In genomic region chr2L:8717618-8718336, dm6 we compare ENCODE assay signal across 1 fruit fly cellular context.
TF ChIP-seq lines count a peak whose summit lies in the region.

No protein-coding gene starts in this region.

TF ChIP-seq in whole organism, embryonic, 481 proteins besides CTCF, POLR2A, EP300 and RAD21 (continued from another document):
- TF ChIP-seq CG8924 (tag; optimal IDR thresholded peaks at IDR 0.05; lab: Kevin White, UChicago) = peak; percentile 96
- TF ChIP-seq CG9817 (tag; optimal IDR thresholded peaks at IDR 0.05; lab: Kevin White, UChicago) = peak; percentile 86
- TF ChIP-seq nmo (GFP tag; optimal IDR thresholded peaks at IDR 0.05; lab: Kevin White, UChicago) = peak; percentile 94
- peak; percentile 30; the same call in 1 of the 3 replicates for TF ChIP-seq HLH4C (GFP tag; IDR thresholded peaks at IDR 0.05; lab: Robert Waterston, UW; ENCODE audit: partially characterized antibody)
- peak; percentile 91 for TF ChIP-seq CG4424 (GFP tag; optimal IDR thresholded peaks at IDR 0.05; lab: Kevin White, UChicago)
- TF ChIP-seq Mad (GFP tag; optimal IDR thresholded peaks at IDR 0.05; lab: Kevin White, UChicago) = peak; percentile 79
- TF ChIP-seq btn (GFP tag; optimal IDR thresholded peaks at IDR 0.05; lab: Kevin White, UChicago) = peak; percentile 42
- peak; percentile 38; the same call in 1 of the 2 replicates for TF ChIP-seq CG43689 (GFP tag; IDR thresholded peaks at IDR 0.05; lab: Robert Waterston, UW)
- peak; percentile 66; the same call in 1 of the 2 replicates for TF ChIP-seq CG11247 (GFP tag; IDR thresholded peaks at IDR 0.05; lab: Robert Waterston, UW)
- TF ChIP-seq CG8478 (optimal IDR thresholded peaks at IDR 0.05; lab: Kevin White, UChicago) = no peak
- TF ChIP-seq Sox102F (GFP tag; optimal IDR thresholded peaks at IDR 0.05; lab: Kevin White, UChicago) = peak; percentile 93
- peak; percentile 78 for TF ChIP-seq CG4707 (GFP tag; optimal IDR thresholded peaks at IDR 0.05; lab: Kevin White, UChicago)
- peak; percentile 85 for TF ChIP-seq D19B (GFP tag; optimal IDR thresholded peaks at IDR 0.05; lab: Kevin White, UChicago)
- TF ChIP-seq CG14860 (GFP tag; IDR thresholded peaks at IDR 0.05; lab: Robert Waterston, UW; ENCODE audit: partially characterized antibody) = no peak
- peak; percentile 65 for TF ChIP-seq Bteb2 (GFP tag; optimal IDR thresholded peaks at IDR 0.05; lab: Kevin White, UChicago)
- no peak for TF ChIP-seq gfzf (GFP tag; optimal IDR thresholded peaks at IDR 0.05; lab: Kevin White, UChicago)
- TF ChIP-seq pum (GFP tag; optimal IDR thresholded peaks at IDR 0.05; lab: Kevin White, UChicago) = peak; percentile 12
- peak; percentile 84 for TF ChIP-seq wdn (GFP tag; IDR thresholded peaks at IDR 0.05; lab: Robert Waterston, UW)
- no peak for TF ChIP-seq mld (GFP tag; IDR thresholded peaks at IDR 0.05; lab: Robert Waterston, UW; ENCODE audit: partially characterized antibody)
- TF ChIP-seq CG8388 (GFP tag; optimal IDR thresholded peaks at IDR 0.05; lab: Kevin White, UChicago) = peak; percentile 91
- peak; percentile 80 for TF ChIP-seq CG4328 (GFP tag; optimal IDR thresholded peaks at IDR 0.05; lab: Kevin White, UChicago)
- TF ChIP-seq MBD-R2 (GFP tag; IDR thresholded peaks at IDR 0.05; lab: Robert Waterston, UW) = 0 out of 2 replicates have a peak, but pooled peaks have one; percentile 37
- TF ChIP-seq ttk (GFP tag; IDR thresholded peaks at IDR 0.05; lab: Robert Waterston, UW) = peak; percentile 73; the same call in 1 of the 2 replicates
- peak; percentile 83 for TF ChIP-seq CG4820 (GFP tag; optimal IDR thresholded peaks at IDR 0.05; lab: Kevin White, UChicago)
- peak; percentile 80 for TF ChIP-seq Nf-YC (tag; optimal IDR thresholded peaks at IDR 0.05; lab: Kevin White, UChicago)
- TF ChIP-seq sqz (GFP tag; optimal IDR thresholded peaks at IDR 0.05; lab: Kevin White, UChicago) = peak; percentile 71
- peak; percentile 85 to 95 for TF ChIP-seq Trl (optimal IDR thresholded peaks at IDR 0.05; lab: Kevin White, UChicago)
- no peak for TF ChIP-seq Trl (GFP tag; optimal IDR thresholded peaks at IDR 0.05; lab: Kevin White, UChicago)
- TF ChIP-seq Xbp1 (GFP tag; optimal IDR thresholded peaks at IDR 0.05; lab: Kevin White, UChicago) = peak; percentile 86
- peak; percentile 81 for TF ChIP-seq CG3407 (GFP tag; optimal IDR thresholded peaks at IDR 0.05; lab: Kevin White, UChicago)
- peak; percentile 68 for TF ChIP-seq CG4730 (GFP tag; IDR thresholded peaks at IDR 0.05; lab: Robert Waterston, UW)
- peak; percentile 40 for TF ChIP-seq ara (GFP tag; IDR thresholded peaks at IDR 0.05; lab: Robert Waterston, UW)
- TF ChIP-seq sug (tag; optimal IDR thresholded peaks at IDR 0.05; lab: Kevin White, UChicago) = peak; percentile 89
- peak; percentile 84 for TF ChIP-seq slou (GFP tag; optimal IDR thresholded peaks at IDR 0.05; lab: Kevin White, UChicago)
- peak; percentile 45 for TF ChIP-seq CG3995 (GFP tag; optimal IDR thresholded peaks at IDR 0.05; lab: Kevin White, UChicago)
- TF ChIP-seq row (GFP tag; IDR thresholded peaks at IDR 0.05; lab: Robert Waterston, UW) = peak; percentile 90
- peak; percentile 77 for TF ChIP-seq sob (GFP tag; IDR thresholded peaks at IDR 0.05; lab: Robert Waterston, UW)
- TF ChIP-seq pho (GFP tag; optimal IDR thresholded peaks at IDR 0.05; lab: Kevin White, UChicago) = peak; percentile 73
- no peak for TF ChIP-seq pita (GFP tag; optimal IDR thresholded peaks at IDR 0.05; lab: Kevin White, UChicago)
- peak; percentile 87 for TF ChIP-seq az2 (GFP tag; optimal IDR thresholded peaks at IDR 0.05; lab: Kevin White, UChicago)
- no peak for TF ChIP-seq pzg (GFP tag; optimal IDR thresholded peaks at IDR 0.05; lab: Kevin White, UChicago)
- TF ChIP-seq kah (GFP tag; optimal IDR thresholded peaks at IDR 0.05; lab: Kevin White, UChicago) = peak; percentile 50
- peak; percentile 86 for TF ChIP-seq cato (GFP tag; optimal IDR thresholded peaks at IDR 0.05; lab: Kevin White, UChicago; ENCODE audit: borderline replicate concordance)
- no peak for TF ChIP-seq Doc3 (GFP tag; IDR thresholded peaks at IDR 0.05; lab: Robert Waterston, UW; ENCODE audit: partially characterized antibody)
- peak; percentile 70 for TF ChIP-seq Mes4 (GFP tag; optimal IDR thresholded peaks at IDR 0.05; lab: Kevin White, UChicago)
- peak; percentile 89 for TF ChIP-seq CG17385 (GFP tag; optimal IDR thresholded peaks at IDR 0.05; lab: Kevin White, UChicago)
- peak; percentile 55 for TF ChIP-seq CG3838 (GFP tag; optimal IDR thresholded peaks at IDR 0.05; lab: Kevin White, UChicago)
- peak; percentile 67 for TF ChIP-seq rib (GFP tag; IDR thresholded peaks at IDR 0.05; lab: Robert Waterston, UW)
- peak; percentile 89 for TF ChIP-seq CG10979 (tag; optimal IDR thresholded peaks at IDR 0.05; lab: Kevin White, UChicago)
- TF ChIP-seq CG11456 (GFP tag; IDR thresholded peaks at IDR 0.05; lab: Robert Waterston, UW) = peak; percentile 78
- peak; percentile 53 for TF ChIP-seq Ravus (GFP tag; IDR thresholded peaks at IDR 0.05; lab: Robert Waterston, UW)
- TF ChIP-seq vnd (GFP tag; IDR thresholded peaks at IDR 0.05; lab: Robert Waterston, UW; ENCODE audit: partially characterized antibody) = no peak
- peak; percentile 82 for TF ChIP-seq CG5180 (GFP tag; optimal IDR thresholded peaks at IDR 0.05; lab: Kevin White, UChicago)
- TF ChIP-seq CG12769 (tag; optimal IDR thresholded peaks at IDR 0.05; lab: Kevin White, UChicago) = peak; percentile 63
- TF ChIP-seq Doc2 (GFP tag; IDR thresholded peaks at IDR 0.05; lab: Robert Waterston, UW) = no peak
- peak; percentile 97 for TF ChIP-seq CG7556 (GFP tag; optimal IDR thresholded peaks at IDR 0.05; lab: Kevin White, UChicago)
- TF ChIP-seq CG10274 (GFP tag; optimal IDR thresholded peaks at IDR 0.05; lab: Kevin White, UChicago) = peak; percentile 72
- TF ChIP-seq Dad (GFP tag; optimal IDR thresholded peaks at IDR 0.05; lab: Kevin White, UChicago) = peak; percentile 64
- TF ChIP-seq Hr78 (GFP tag; optimal IDR thresholded peaks at IDR 0.05; lab: Kevin White, UChicago) = peak in 1 of 2 experiments; percentile 57
- peak; percentile 92 for TF ChIP-seq CG2120 (GFP tag; optimal IDR thresholded peaks at IDR 0.05; lab: Kevin White, UChicago)
- TF ChIP-seq H15 (GFP tag; IDR thresholded peaks at IDR 0.05; lab: Robert Waterston, UW) = peak; percentile 73; the same call in 2 of the 3 replicates
- peak; percentile 62 for TF ChIP-seq CG15696 (tag; optimal IDR thresholded peaks at IDR 0.05; lab: Kevin White, UChicago)
- TF ChIP-seq CG14441 (GFP tag; IDR thresholded peaks at IDR 0.05; lab: Robert Waterston, UW) = peak; percentile 65
- TF ChIP-seq onecut (GFP tag; IDR thresholded peaks at IDR 0.05; lab: Robert Waterston, UW) = peak; percentile 86
- peak; percentile 36 for TF ChIP-seq emc (GFP tag; optimal IDR thresholded peaks at IDR 0.05; lab: Kevin White, UChicago)
- peak; percentile 71 for TF ChIP-seq CG18764 (GFP tag; optimal IDR thresholded peaks at IDR 0.05; lab: Kevin White, UChicago)
- TF ChIP-seq CG12744 (GFP tag; optimal IDR thresholded peaks at IDR 0.05; lab: Kevin White, UChicago) = peak; percentile 55
- TF ChIP-seq CG1603 (tag; optimal IDR thresholded peaks at IDR 0.05; lab: Kevin White, UChicago) = peak; percentile 54
- no peak for TF ChIP-seq gce (GFP tag; IDR thresholded peaks at IDR 0.05; lab: Robert Waterston, UW)
- no peak for TF ChIP-seq wor (GFP tag; IDR thresholded peaks at IDR 0.05; lab: Robert Waterston, UW)
- peak; percentile 92 for TF ChIP-seq CG2712 (tag; optimal IDR thresholded peaks at IDR 0.05; lab: Kevin White, UChicago)
- no peak for TF ChIP-seq fru (optimal IDR thresholded peaks at IDR 0.05; lab: Kevin White, UChicago)
- no peak for TF ChIP-seq ac (GFP tag; optimal IDR thresholded peaks at IDR 0.05; lab: Kevin White, UChicago)
- peak; percentile 87 for TF ChIP-seq CG1529 (GFP tag; optimal IDR thresholded peaks at IDR 0.05; lab: Kevin White, UChicago)
- TF ChIP-seq lilli (GFP tag; optimal IDR thresholded peaks at IDR 0.05; lab: Kevin White, UChicago) = peak; percentile 86
- peak; percentile 66 for TF ChIP-seq Spps (tag; optimal IDR thresholded peaks at IDR 0.05; lab: Kevin White, UChicago)
- no peak for TF ChIP-seq Dip2 (GFP tag; IDR thresholded peaks at IDR 0.05; lab: Robert Waterston, UW)
- peak; percentile 88 for TF ChIP-seq CG18476 (GFP tag; optimal IDR thresholded peaks at IDR 0.05; lab: Kevin White, UChicago)
- peak; percentile 37 for TF ChIP-seq TFAM (GFP tag; optimal IDR thresholded peaks at IDR 0.05; lab: Kevin White, UChicago)
- TF ChIP-seq CG6654 (GFP tag; optimal IDR thresholded peaks at IDR 0.05; lab: Kevin White, UChicago) = peak; percentile 66
- peak; percentile 51 for TF ChIP-seq fu2 (GFP tag; optimal IDR thresholded peaks at IDR 0.05; lab: Kevin White, UChicago)
- peak; percentile 28 for TF ChIP-seq Side (GFP tag; optimal IDR thresholded peaks at IDR 0.05; lab: Kevin White, UChicago)
- no peak for TF ChIP-seq Hr39 (optimal IDR thresholded peaks at IDR 0.05; lab: Kevin White, UChicago)
- TF ChIP-seq schlank (tag; optimal IDR thresholded peaks at IDR 0.05; lab: Kevin White, UChicago) = peak; percentile 42
- no peak for TF ChIP-seq pb (GFP tag; optimal IDR thresholded peaks at IDR 0.05; lab: Kevin White, UChicago)
- peak; percentile 77; the same call in 2 of the 3 replicates for TF ChIP-seq CG11560 (tag; IDR thresholded peaks at IDR 0.05; lab: Robert Waterston, UW)
- peak; percentile 83 for TF ChIP-seq CG17328 (GFP tag; IDR thresholded peaks at IDR 0.05; lab: Robert Waterston, UW)
- no peak for TF ChIP-seq ato (GFP tag; IDR thresholded peaks at IDR 0.05; lab: Robert Waterston, UW; ENCODE audit: partially characterized antibody)
- peak; percentile 83 for TF ChIP-seq CG17568 (GFP tag; optimal IDR thresholded peaks at IDR 0.05; lab: Kevin White, UChicago)
- peak; percentile 89 for TF ChIP-seq CG10462 (GFP tag; optimal IDR thresholded peaks at IDR 0.05; lab: Kevin White, UChicago)
- TF ChIP-seq gcm2 (GFP tag; optimal IDR thresholded peaks at IDR 0.05; lab: Kevin White, UChicago) = peak; percentile 40
- TF ChIP-seq her (GFP tag; optimal IDR thresholded peaks at IDR 0.05; lab: Kevin White, UChicago) = no peak
- TF ChIP-seq da (GFP tag; optimal IDR thresholded peaks at IDR 0.05; lab: Kevin White, UChicago) = no peak
- TF ChIP-seq lov (optimal IDR thresholded peaks at IDR 0.05; lab: Kevin White, UChicago) = no peak
- peak; percentile 60; the same call in 1 of the 3 replicates for TF ChIP-seq lov (GFP tag; IDR thresholded peaks at IDR 0.05; lab: Robert Waterston, UW)
- peak; percentile 47 for TF ChIP-seq pros (GFP tag; optimal IDR thresholded peaks at IDR 0.05; lab: Kevin White, UChicago)
- peak; percentile 88 for TF ChIP-seq Six4 (GFP tag; optimal IDR thresholded peaks at IDR 0.05; lab: Kevin White, UChicago)
- TF ChIP-seq Optix (GFP tag; IDR thresholded peaks at IDR 0.05; lab: Robert Waterston, UW) = 0 out of 3 replicates have a peak, but pooled peaks have one; percentile 25
- peak; percentile 49 for TF ChIP-seq mirr (GFP tag; optimal IDR thresholded peaks at IDR 0.05; lab: Kevin White, UChicago)
- peak; percentile 90 for TF ChIP-seq CG11723 (GFP tag; optimal IDR thresholded peaks at IDR 0.05; lab: Kevin White, UChicago)
- TF ChIP-seq jigr1 (GFP tag; IDR thresholded peaks at IDR 0.05; lab: Robert Waterston, UW) = no peak
- TF ChIP-seq CG10209 (GFP tag; optimal IDR thresholded peaks at IDR 0.05; lab: Kevin White, UChicago) = peak; percentile 94
- peak; percentile 93 for TF ChIP-seq CG13424 (tag; optimal IDR thresholded peaks at IDR 0.05; lab: Kevin White, UChicago)
- TF ChIP-seq CG7372 (GFP tag; IDR thresholded peaks at IDR 0.05; lab: Robert Waterston, UW) = no peak
- peak; percentile 92 for TF ChIP-seq CG18619 (GFP tag; optimal IDR thresholded peaks at IDR 0.05; lab: Kevin White, UChicago)
- TF ChIP-seq CG9876 (GFP tag; optimal IDR thresholded peaks at IDR 0.05; lab: Kevin White, UChicago) = no peak
- peak; percentile 74 for TF ChIP-seq Dip3 (GFP tag; optimal IDR thresholded peaks at IDR 0.05; lab: Kevin White, UChicago)
- TF ChIP-seq Drgx (GFP tag; IDR thresholded peaks at IDR 0.05; lab: Robert Waterston, UW) = peak; percentile 87
- peak; percentile 37 for TF ChIP-seq tx (GFP tag; optimal IDR thresholded peaks at IDR 0.05; lab: Kevin White, UChicago)
- peak; percentile 94 for TF ChIP-seq CG12391 (tag; optimal IDR thresholded peaks at IDR 0.05; lab: Kevin White, UChicago)
- peak; percentile 76 for TF ChIP-seq CG31224 (GFP tag; IDR thresholded peaks at IDR 0.05; lab: Robert Waterston, UW)
- TF ChIP-seq repo (GFP tag; optimal IDR thresholded peaks at IDR 0.05; lab: Kevin White, UChicago) = no peak
- TF ChIP-seq CG31441 (GFP tag; IDR thresholded peaks at IDR 0.05; lab: Robert Waterston, UW) = peak; percentile 94
- TF ChIP-seq h (optimal IDR thresholded peaks at IDR 0.05; lab: Kevin White, UChicago) = no peak
- peak; percentile 6 for TF ChIP-seq MESR4 (GFP tag; optimal IDR thresholded peaks at IDR 0.05; lab: Kevin White, UChicago)
- TF ChIP-seq CG17802 (tag; optimal IDR thresholded peaks at IDR 0.05; lab: Kevin White, UChicago) = no peak
- TF ChIP-seq E2f1 (GFP tag; IDR thresholded peaks at IDR 0.05; lab: Robert Waterston, UW) = peak; percentile 78; the same call in 1 of the 2 replicates
- peak; percentile 59 for TF ChIP-seq nom (GFP tag; optimal IDR thresholded peaks at IDR 0.05; lab: Kevin White, UChicago)
- TF ChIP-seq unpg (GFP tag; optimal IDR thresholded peaks at IDR 0.05; lab: Kevin White, UChicago) = peak; percentile 90
